Fruit fly (Drosophila melanogaster): Measurements from ENCODE around the gene csw.
A peak's percentile ranks its signal among the peaks of the same experiment; 100 is the strongest.

Gene csw

dm6 chrX:2061119-2061518 is 32.9 kb upstream of the csw start (continued):
- no peak for TF ChIP-seq CG17802 (tag; optimal IDR thresholded peaks at IDR 0.05)
- TF ChIP-seq CG10274 (GFP tag; optimal IDR thresholded peaks at IDR 0.05), result peak; percentile 8
- TF ChIP-seq peb (GFP tag; IDR thresholded peaks at IDR 0.05), result no peak
- no peak for TF ChIP-seq ase (GFP tag; IDR thresholded peaks at IDR 0.05)
- TF ChIP-seq CG10147 (GFP tag; optimal IDR thresholded peaks at IDR 0.05), result peak; percentile 19
- TF ChIP-seq klu (GFP tag; IDR thresholded peaks at IDR 0.05), result no peak
- TF ChIP-seq CG1647 (GFP tag; optimal IDR thresholded peaks at IDR 0.05), result no peak
- TF ChIP-seq CG2678 (tag; optimal IDR thresholded peaks at IDR 0.05), result peak; percentile 65
- no peak for TF ChIP-seq salm (tag; optimal IDR thresholded peaks at IDR 0.05)
- no peak for TF ChIP-seq abd-A (tag; optimal IDR thresholded peaks at IDR 0.05)
- TF ChIP-seq bbx (GFP tag; IDR thresholded peaks at IDR 0.05; ENCODE audit: partially characterized antibody), result no peak
- no peak for TF ChIP-seq z (GFP tag; IDR thresholded peaks at IDR 0.05)
- TF ChIP-seq az2 (GFP tag; optimal IDR thresholded peaks at IDR 0.05), result no peak
- no peak for TF ChIP-seq CG4360 (GFP tag; IDR thresholded peaks at IDR 0.05)
- no peak for TF ChIP-seq CG2875 (GFP tag; optimal IDR thresholded peaks at IDR 0.05)
- TF ChIP-seq CG3726 (GFP tag; IDR thresholded peaks at IDR 0.05), result no peak
- TF ChIP-seq Atf3 (GFP tag; optimal IDR thresholded peaks at IDR 0.05), result no peak
- TF ChIP-seq CG34376 (GFP tag; optimal IDR thresholded peaks at IDR 0.05), result peak; percentile 16
- no peak for TF ChIP-seq Opbp (GFP tag; IDR thresholded peaks at IDR 0.05; ENCODE audit: partially characterized antibody)
- TF ChIP-seq CG9817 (tag; optimal IDR thresholded peaks at IDR 0.05), result peak; percentile 24
- TF ChIP-seq NK7.1 (GFP tag; optimal IDR thresholded peaks at IDR 0.05), result no peak
- TF ChIP-seq Dll (GFP tag; IDR thresholded peaks at IDR 0.05; ENCODE audit: partially characterized antibody), result no peak
- peak; percentile 93 for TF ChIP-seq Sry-β (GFP tag; optimal IDR thresholded peaks at IDR 0.05)
- no peak for TF ChIP-seq Dfd (GFP tag; optimal IDR thresholded peaks at IDR 0.05)
- TF ChIP-seq gce (GFP tag; IDR thresholded peaks at IDR 0.05), result no peak
- no peak for TF ChIP-seq Awh (GFP tag; IDR thresholded peaks at IDR 0.05)
- TF ChIP-seq repo (GFP tag; optimal IDR thresholded peaks at IDR 0.05), result no peak
- TF ChIP-seq fu2 (GFP tag; optimal IDR thresholded peaks at IDR 0.05), result no peak
- TF ChIP-seq corto (GFP tag; optimal IDR thresholded peaks at IDR 0.05), result no peak
- TF ChIP-seq stc (GFP tag; IDR thresholded peaks at IDR 0.05), result 0 out of 2 replicates have a peak, but pooled peaks have one; percentile 19
- TF ChIP-seq CG8478 (optimal IDR thresholded peaks at IDR 0.05), result no peak
- no peak for TF ChIP-seq cato (GFP tag; optimal IDR thresholded peaks at IDR 0.05; ENCODE audit: borderline replicate concordance)
- peak; percentile 56 for TF ChIP-seq unpg (GFP tag; optimal IDR thresholded peaks at IDR 0.05)
- TF ChIP-seq scrt (GFP tag; optimal IDR thresholded peaks at IDR 0.05), result peak; percentile 34
- TF ChIP-seq Abd-B (GFP tag; optimal IDR thresholded peaks at IDR 0.05), result no peak
- no peak for TF ChIP-seq zen2 (GFP tag; IDR thresholded peaks at IDR 0.05; ENCODE audit: partially characterized antibody)
- TF ChIP-seq CG11695 (GFP tag; IDR thresholded peaks at IDR 0.05), result 0 out of 3 replicates have a peak, but pooled peaks have one; percentile 21
- TF ChIP-seq zfh2 (GFP tag; optimal IDR thresholded peaks at IDR 0.05), result no peak
- TF ChIP-seq Dek (tag; optimal IDR thresholded peaks at IDR 0.05), result peak; percentile 38
- no peak for TF ChIP-seq wdn (GFP tag; IDR thresholded peaks at IDR 0.05)
- TF ChIP-seq gsb (GFP tag; IDR thresholded peaks at IDR 0.05), result no peak
- peak; percentile 47 for TF ChIP-seq CG10431 (GFP tag; optimal IDR thresholded peaks at IDR 0.05)
- no peak for TF ChIP-seq CG7745 (tag; optimal IDR thresholded peaks at IDR 0.05)
- TF ChIP-seq CG42726 (GFP tag; IDR thresholded peaks at IDR 0.05; ENCODE audit: partially characterized antibody), result no peak
- TF ChIP-seq chn (GFP tag; optimal IDR thresholded peaks at IDR 0.05), result no peak
- TF ChIP-seq CG3838 (GFP tag; optimal IDR thresholded peaks at IDR 0.05), result no peak
- TF ChIP-seq Scr (GFP tag; IDR thresholded peaks at IDR 0.05; ENCODE audit: partially characterized antibody), result no peak
- TF ChIP-seq CG11398 (GFP tag; optimal IDR thresholded peaks at IDR 0.05), result no peak
- TF ChIP-seq crc (GFP tag; optimal IDR thresholded peaks at IDR 0.05), result no peak
- TF ChIP-seq CG8388 (GFP tag; optimal IDR thresholded peaks at IDR 0.05), result peak; percentile 23
- no peak for TF ChIP-seq ash1 (GFP tag; optimal IDR thresholded peaks at IDR 0.05)
- TF ChIP-seq shn (GFP tag; optimal IDR thresholded peaks at IDR 0.05), result no peak

Measured in whole organism, embryonic.